Fruit fly (Drosophila melanogaster): ENCODE measurements around the gene Vm26Ac.

The Vm26Ac gene

dm6 chr2L:5927363-5927762 is 31.1 kb downstream of the Vm26Ac start:
- TF ChIP-seq noc (tag; optimal IDR thresholded peaks at IDR 0.05): no peak

- TF ChIP-seq noc (tag; optimal IDR thresholded peaks at IDR 0.05): no peak
Measured at dm6 chr2L:5925637-5926036, 32.8 kb downstream of the Vm26Ac start, which contains the start of gene dsf. TSS of gene dsf (plus strand) at chr2L:5925937.

dm6 chr2L:5925164-5925563 is 33.3 kb downstream of the Vm26Ac start:
- TF ChIP-seq noc (tag; optimal IDR thresholded peaks at IDR 0.05): no peak

- TF ChIP-seq noc (tag; optimal IDR thresholded peaks at IDR 0.05): no peak
Measured at dm6 chr2L:5923603-5924138, 34.8 kb downstream of the Vm26Ac start, which contains the start of gene CG9016. TSS of gene CG9016 (minus strand) at chr2L:5923653.

dm6 chr2L:5910189-5910588 is 48.2 kb downstream of the Vm26Ac start, which contains the start of gene CG14000:
TSS of gene CG14000 (minus strand) at chr2L:5910289.
- no peak for TF ChIP-seq noc (tag; optimal IDR thresholded peaks at IDR 0.05)

All from whole organism, larva.